Fruit fly (Drosophila melanogaster): ENCODE measurements around the gene Odj.

Gene Odj

dm6 chr3R:17794335-17795074, 14.5 kb downstream of the Odj start, which contains the start of gene CG43102 (continued):
- TF ChIP-seq zfh1 (GFP tag; IDR thresholded peaks at IDR 0.05) (peak; percentile 69; the same call in 2 of the 3 replicates), lola (GFP tag; optimal IDR thresholded peaks at IDR 0.05) (peak in 1 of 3 experiments; percentile 38), insv (GFP tag; optimal IDR thresholded peaks at IDR 0.05) (no peak), CG31388 (GFP tag; optimal IDR thresholded peaks at IDR 0.05) (no peak), Eip74EF (GFP tag; optimal IDR thresholded peaks at IDR 0.05) (peak in 1 of 2 experiments; percentile 36), sqz (GFP tag; optimal IDR thresholded peaks at IDR 0.05) (no peak), chm (GFP tag; IDR thresholded peaks at IDR 0.05) (peak; percentile 54; the same call in 1 of the 2 replicates), CG6654 (GFP tag; optimal IDR thresholded peaks at IDR 0.05) (peak; percentile 24), bbx (GFP tag; IDR thresholded peaks at IDR 0.05; ENCODE audit: partially characterized antibody) (peak; percentile 57), salm (tag; optimal IDR thresholded peaks at IDR 0.05) (peak; percentile 38), CG11093 (GFP tag; IDR thresholded peaks at IDR 0.05) (peak; percentile 62; the same call in 2 of the 3 replicates), CG9437 (GFP tag; optimal IDR thresholded peaks at IDR 0.05) (peak; percentile 59), Neu2 (GFP tag; optimal IDR thresholded peaks at IDR 0.05; ENCODE audit: borderline replicate concordance) (no peak), pzg (GFP tag; optimal IDR thresholded peaks at IDR 0.05) (peak; percentile 21), CG4424 (GFP tag; optimal IDR thresholded peaks at IDR 0.05) (peak; percentile 67), CG42726 (GFP tag; IDR thresholded peaks at IDR 0.05; ENCODE audit: partially characterized antibody) (peak; percentile 44; the same call in 1 of the 2 replicates), CG9215 (GFP tag; IDR thresholded peaks at IDR 0.05) (peak; percentile 54; the same call in 1 of the 2 replicates), bigmax (GFP tag; optimal IDR thresholded peaks at IDR 0.05) (no peak), Vsx1 (GFP tag; optimal IDR thresholded peaks at IDR 0.05) (peak; percentile 31), dimm (GFP tag; IDR thresholded peaks at IDR 0.05) (no peak), CG9797 (GFP tag; optimal IDR thresholded peaks at IDR 0.05) (no peak), Max (GFP tag; optimal IDR thresholded peaks at IDR 0.05) (no peak), Side (GFP tag; optimal IDR thresholded peaks at IDR 0.05) (peak; percentile 53), CG4820 (GFP tag; optimal IDR thresholded peaks at IDR 0.05) (peak; percentile 33), CG14710 (tag; optimal IDR thresholded peaks at IDR 0.05) (peak; percentile 80), CG4328 (GFP tag; optimal IDR thresholded peaks at IDR 0.05) (peak; percentile 38), pan (optimal IDR thresholded peaks at IDR 0.05) (no peak), pan (GFP tag; optimal IDR thresholded peaks at IDR 0.05 in 1 of 2, IDR thresholded peaks at IDR 0.05 in 1 of 2) (peak in 1 of 2 experiments; percentile 86), CG11398 (GFP tag; optimal IDR thresholded peaks at IDR 0.05) (no peak), HLH4C (GFP tag; IDR thresholded peaks at IDR 0.05; ENCODE audit: partially characterized antibody) (peak; percentile 59), unc-4 (GFP tag; IDR thresholded peaks at IDR 0.05; ENCODE audit: partially characterized antibody) (peak; percentile 80; the same call in 1 of the 2 replicates), stc (GFP tag; IDR thresholded peaks at IDR 0.05) (peak; percentile 72), CG12942 (GFP tag; optimal IDR thresholded peaks at IDR 0.05) (peak; percentile 56), nau (GFP tag; optimal IDR thresholded peaks at IDR 0.05) (no peak), CG9727 (GFP tag; optimal IDR thresholded peaks at IDR 0.05) (peak; percentile 59), jing (GFP tag; optimal IDR thresholded peaks at IDR 0.05) (no peak), esg (GFP tag; conservative IDR thresholded peaks at IDR 0.05) (no peak; the same call in 1 of the 2 replicates), odd (GFP tag; optimal IDR thresholded peaks at IDR 0.05) (peak; percentile 49), p53 (GFP tag; optimal IDR thresholded peaks at IDR 0.05) (no peak), sug (tag; optimal IDR thresholded peaks at IDR 0.05) (peak; percentile 64), CG7963 (GFP tag; IDR thresholded peaks at IDR 0.05; ENCODE audit: partially characterized antibody) (no peak), CG12104 (GFP tag; optimal IDR thresholded peaks at IDR 0.05) (no peak), rib (GFP tag; IDR thresholded peaks at IDR 0.05) (no peak; the same call in none of the 2 replicates), CG7357 (GFP tag; IDR thresholded peaks at IDR 0.05) (peak; percentile 60; the same call in 2 of the 3 replicates), NK7.1 (GFP tag; optimal IDR thresholded peaks at IDR 0.05) (no peak), CG4282 (GFP tag; optimal IDR thresholded peaks at IDR 0.05) (peak; percentile 24), br (optimal IDR thresholded peaks at IDR 0.05) (no peak), Sin3A (optimal IDR thresholded peaks at IDR 0.05) (no peak), CG9876 (GFP tag; optimal IDR thresholded peaks at IDR 0.05) (peak; percentile 10)
